Worm (Caenorhabditis elegans) whole organism, L4/young adult: Measurements from ENCODE around the gene str-116.

Source experiments
- dao-5 ChIP-seq: sonication (generic microtip); optimal IDR thresholded peaks from 2 replicates; lab custom pipeline; 2016; ENCODE audit warnings: missing genotype, missing genetic modification characterization, moderate library complexity, missing compliant biosample characterization
- him-1 ChIP-seq: sonication (generic microtip); optimal IDR thresholded peaks from 2 replicates; lab custom pipeline; 2016; ENCODE audit warnings: missing genotype, missing genetic modification reagents, missing genetic modification characterization, missing compliant biosample characterization

DNA sequence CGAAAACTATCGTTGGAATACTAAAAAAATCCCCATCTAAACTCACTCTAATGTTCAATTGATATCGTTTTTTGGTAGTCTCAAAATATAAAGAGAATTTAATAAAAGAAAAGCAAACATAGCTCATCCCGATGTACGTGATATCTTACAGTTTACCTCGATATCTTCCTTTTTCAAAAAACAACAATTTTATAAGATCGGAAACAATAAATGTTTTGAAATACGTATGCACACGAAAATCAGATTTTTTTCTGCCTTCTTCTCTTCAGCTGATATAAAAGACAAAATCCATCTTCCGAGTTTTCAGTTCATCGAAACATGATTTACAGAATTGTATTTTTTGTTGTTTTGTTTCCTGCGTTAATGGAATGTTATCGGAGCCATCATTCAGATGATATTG, 4.3 kb downstream of the str-116 start, which contains the start of gene clec-222:
- TF ChIP-seq dao-5 (no peak), him-1 (no peak)
